Fruit fly (Drosophila melanogaster) whole organism: ENCODE data around the gene Nepl16.

Experiments used
- CG8478 ChIP-seq: fragments of >200 bp; optimal IDR thresholded peaks from 2 replicates; lab custom pipeline; 2018; ENCODE audit warnings: inconsistent platforms
- Dll ChIP-seq: fragments of >200 bp; optimal IDR thresholded peaks from 2 replicates; lab custom pipeline; 2017
- EcR ChIP-seq, 2 experiments: fragments of >200 bp; optimal IDR thresholded peaks; 2 replicates each; lab custom pipeline; 2017; ENCODE audit warnings: missing biosample characterization in 2 of 2, missing genetic modification characterization in 2 of 2, missing genetic modification reagents in 2 of 2
- pan ChIP-seq: fragments of >200 bp; optimal IDR thresholded peaks from 2 replicates; lab custom pipeline; 2017
- psq ChIP-seq: fragments of >200 bp; optimal IDR thresholded peaks from 2 replicates; lab custom pipeline; 2017
- usp ChIP-seq: fragments of >200 bp; optimal IDR thresholded peaks from 2 replicates; lab custom pipeline; 2017; ENCODE audit warnings: missing biosample characterization, missing genetic modification characterization, mixed read lengths

Gene Nepl16

dm6 chr3R:25094639-25095038 lies 17.7 kb downstream of the Nepl16 start, which contains the start of gene fd96Cb:
Gene fd96Cb (plus strand): TSS chr3R:25095012.
- TF ChIP-seq CG8478 (peak; percentile 38), psq (no peak)

DNA sequence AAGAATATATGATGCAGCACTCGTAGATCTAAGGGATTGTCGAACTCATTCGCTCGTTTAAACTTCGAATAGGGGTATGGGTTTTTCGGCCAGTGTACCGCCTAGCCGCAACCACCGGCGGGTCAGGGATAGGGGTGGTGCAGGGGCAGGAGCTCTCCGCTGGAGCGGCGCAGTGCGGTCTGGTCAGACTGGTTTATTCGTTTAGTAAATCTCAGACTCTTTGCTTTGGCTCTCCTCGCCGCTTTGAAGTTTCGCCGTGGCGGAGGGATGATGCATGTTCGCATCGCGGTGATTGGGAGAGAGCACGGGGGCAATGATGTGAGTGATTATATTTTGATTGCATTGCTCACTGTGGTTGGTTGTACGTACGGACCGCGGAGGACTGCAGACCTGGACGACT lies 30.0 kb downstream of the Nepl16 start, which contains the start of gene fd96Ca:
Gene fd96Ca (plus strand): TSS at position 337 of the 400 bp plus-strand sequence.
- no peak for TF ChIP-seq EcR (GFP tag; optimal IDR thresholded peaks at IDR 0.05; lab: Kevin White, UChicago)
- TF ChIP-seq Dll (lab: Kevin White, UChicago): peak; percentile 82

dm6 chr3R:25080446-25080845 lies 31.9 kb downstream of the Nepl16 start:
- TF ChIP-seq usp (no peak), Dll (lab: Kevin White, UChicago) (no peak), pan (lab: Kevin White, UChicago) (no peak), CG8478 (peak; percentile 54), EcR (GFP tag; optimal IDR thresholded peaks at IDR 0.05; lab: Kevin White, UChicago) (no peak), psq (no peak)

- TF ChIP-seq pan (lab: Kevin White, UChicago): no peak
- TF ChIP-seq CG8478: no peak
- TF ChIP-seq psq: no peak
Measured at dm6 chr3R:25078665-25079064, 33.7 kb downstream of the Nepl16 start.

dm6 chr3R:25077280-25077820 lies 35.0 kb downstream of the Nepl16 start:
- no peak for TF ChIP-seq Dll (lab: Kevin White, UChicago)
- TF ChIP-seq EcR (GFP tag; optimal IDR thresholded peaks at IDR 0.05; lab: Kevin White, UChicago): no peak
- TF ChIP-seq CG8478: no peak
- no peak for TF ChIP-seq psq
- no peak for TF ChIP-seq usp
- TF ChIP-seq pan (lab: Kevin White, UChicago): no peak

DNA sequence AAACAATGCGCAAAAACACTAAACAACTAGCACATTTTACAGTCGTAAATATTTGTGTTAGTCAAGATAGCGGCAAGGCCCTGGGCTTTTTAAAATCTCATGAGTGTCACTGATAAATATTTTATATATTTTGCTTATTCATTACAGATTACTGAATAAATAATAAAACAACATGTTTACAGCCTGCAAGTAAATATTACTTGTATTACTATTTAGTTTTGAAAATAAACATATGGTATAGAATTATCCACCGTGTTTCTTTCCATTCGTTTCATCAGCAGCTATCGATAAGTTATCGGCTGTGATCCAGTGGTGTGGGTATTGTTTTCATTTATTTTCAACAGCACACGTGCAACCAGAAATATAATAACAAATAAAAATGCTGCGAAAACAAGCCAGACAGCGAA lies 37.8 kb downstream of the Nepl16 start, which contains the start of the genes shams and CG11920:
Gene shams (minus strand): TSS at position 50 of the 407 bp plus-strand sequence.
Gene CG11920 (plus strand): TSS at position 320 of the 407 bp plus-strand sequence.
- TF ChIP-seq EcR (GFP tag; optimal IDR thresholded peaks at IDR 0.05; lab: Kevin White, UChicago) (no peak), Dll (lab: Kevin White, UChicago) (no peak), usp (no peak), pan (lab: Kevin White, UChicago) (no peak)

DNA sequence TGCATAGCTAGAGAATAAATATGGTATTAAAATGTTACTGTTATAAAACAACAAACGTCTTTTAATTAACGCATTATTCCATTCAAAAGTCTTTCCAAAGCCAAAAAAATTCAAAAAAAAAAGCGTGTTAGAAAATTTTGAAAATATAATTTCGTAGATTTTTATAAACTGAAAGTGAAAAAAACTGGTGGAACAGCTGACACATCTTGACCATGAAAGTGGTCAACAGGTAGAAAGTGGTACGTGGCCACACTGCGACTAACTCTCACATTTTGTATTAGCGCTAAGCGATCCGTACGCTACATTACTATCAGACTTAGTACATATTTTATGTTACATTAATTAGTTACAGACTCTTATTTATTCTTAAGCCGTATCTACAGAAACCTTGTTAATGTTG lies 41.4 kb downstream of the Nepl16 start, which contains the start of gene CG11836:
Gene CG11836 (plus strand): TSS at position 256 of the 400 bp plus-strand sequence.
- TF ChIP-seq Dll (lab: Kevin White, UChicago) (no peak), EcR (GFP tag; optimal IDR thresholded peaks at IDR 0.05; lab: Kevin White, UChicago) (no peak), pan (lab: Kevin White, UChicago) (no peak), CG8478 (no peak), usp (no peak), psq (no peak)

DNA sequence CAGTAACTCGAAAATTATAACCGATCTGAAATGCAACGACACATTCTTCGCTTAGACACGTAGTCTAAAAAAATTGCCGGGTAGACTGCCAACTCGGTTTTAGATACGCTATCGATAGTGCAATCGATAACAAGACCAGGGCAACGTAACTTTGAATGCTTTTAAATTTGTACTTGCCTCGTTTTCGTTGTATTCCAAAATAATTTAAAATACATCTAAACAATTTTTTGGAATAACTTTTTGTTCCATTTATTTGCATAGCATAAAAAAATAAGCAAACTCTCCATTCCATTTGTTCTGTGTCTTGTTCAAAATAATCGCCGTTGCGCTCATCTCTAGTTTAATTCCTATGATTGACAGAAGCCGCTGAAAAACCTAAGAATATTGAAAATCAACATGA lies 42.7 kb downstream of the Nepl16 start, which contains the start of the genes Stt3B and CG11839:
Gene Stt3B (minus strand): TSS at position 69 of the 400 bp plus-strand sequence.
Gene CG11839 (plus strand): TSS at position 359 of the 400 bp plus-strand sequence.
- no peak for TF ChIP-seq psq
- TF ChIP-seq CG8478: no peak
- no peak for TF ChIP-seq usp
- no peak for TF ChIP-seq EcR (GFP tag; optimal IDR thresholded peaks at IDR 0.05; lab: Kevin White, UChicago)
- no peak for TF ChIP-seq pan (lab: Kevin White, UChicago)
- TF ChIP-seq Dll (lab: Kevin White, UChicago): no peak

dm6 chr3R:25066856-25067255 lies 45.5 kb downstream of the Nepl16 start:
- no peak for TF ChIP-seq usp
- TF ChIP-seq psq: no peak
- TF ChIP-seq pan (lab: Kevin White, UChicago): no peak
- TF ChIP-seq Dll (lab: Kevin White, UChicago): no peak
- TF ChIP-seq CG8478: no peak
- no peak for TF ChIP-seq EcR (GFP tag; optimal IDR thresholded peaks at IDR 0.05; lab: Kevin White, UChicago)

- TF ChIP-seq psq (no peak), EcR (GFP tag; optimal IDR thresholded peaks at IDR 0.05; lab: Kevin White, UChicago) (no peak), Dll (lab: Kevin White, UChicago) (no peak), pan (lab: Kevin White, UChicago) (no peak), CG8478 (no peak), usp (no peak)
Measured at dm6 chr3R:25064907-25065841, 47.1 kb downstream of the Nepl16 start, which contains the start of the genes veli and PQBP1. Gene veli (minus strand): TSS chr3R:25065591. Gene PQBP1 (plus strand): TSS chr3R:25065791.

dm6 chr3R:25060462-25060861 lies 51.9 kb downstream of the Nepl16 start:
- TF ChIP-seq usp (no peak), CG8478 (no peak), EcR (GFP tag; optimal IDR thresholded peaks at IDR 0.05; lab: Kevin White, UChicago) (no peak), pan (lab: Kevin White, UChicago) (no peak), Dll (lab: Kevin White, UChicago) (no peak)
